Worm (Caenorhabditis elegans): ENCODE results near the gene str-187.

DNA sequence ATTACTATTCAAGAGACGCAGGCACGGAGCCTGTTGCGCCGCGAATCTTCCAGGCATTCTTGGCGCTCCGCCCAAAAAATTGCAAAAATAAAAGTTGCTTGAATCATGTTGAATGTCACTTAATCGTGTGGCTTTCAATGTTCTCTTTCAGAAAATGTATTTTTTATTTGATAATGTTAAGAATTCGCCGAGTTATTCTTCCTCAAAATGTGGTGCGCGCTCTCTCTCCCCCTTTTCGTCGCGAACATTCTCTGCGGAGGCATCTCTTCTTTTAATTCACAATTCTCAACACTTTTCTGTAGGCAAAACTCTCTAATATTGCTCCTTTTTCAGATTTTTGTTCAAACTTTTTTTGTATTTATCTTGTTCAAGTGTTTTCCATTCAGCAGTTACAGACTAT lies 13.0 kb downstream of the str-187 start:
- TF ChIP-seq pha-4 (tag; optimal IDR thresholded peaks at IDR 0.05), result peak; percentile 94
- peak; percentile 99 for TF ChIP-seq lin-13 (tag; optimal IDR thresholded peaks at IDR 0.05)
- TF ChIP-seq nhr-28 (tag; optimal IDR thresholded peaks at IDR 0.05), result no peak
- TF ChIP-seq cnd-1 (tag; optimal IDR thresholded peaks at IDR 0.05), result peak; percentile 93
- peak; percentile 99 for TF ChIP-seq mep-1 (tag; optimal IDR thresholded peaks at IDR 0.05)
- TF ChIP-seq ces-1 (GFP tag; optimal IDR thresholded peaks at IDR 0.05), result peak; percentile 95
- TF ChIP-seq tbx-8 (GFP tag; optimal IDR thresholded peaks at IDR 0.05), result peak; percentile 82

Measured in whole organism, mixed stage, embryonic.